Fruit fly (Drosophila melanogaster) whole organism, embryonic: Measurements from ENCODE around the gene ebd1.

Experiments used
- ATbp ChIP-seq: fragments of 200-800 bp; sonication (Bioruptor generic); optimal IDR thresholded peaks from 2 replicates; lab custom pipeline; 2017; ENCODE audit warnings: missing biosample characterization, mild to moderate bottlenecking, missing genetic modification characterization, missing genetic modification reagents
- Antp ChIP-seq: fragments of 200-800 bp; sonication (Bioruptor generic); optimal IDR thresholded peaks from 3 replicates; lab custom pipeline; 2016; ENCODE audit warnings: missing biosample characterization, missing genetic modification characterization
- BtbVII ChIP-seq: fragments of 200-800 bp; sonication (Bioruptor generic); optimal IDR thresholded peaks from 3 replicates; lab custom pipeline; 2017; ENCODE audit warnings: missing biosample characterization, mild to moderate bottlenecking, missing genetic modification characterization
- CG10979 ChIP-seq: fragments of 200-800 bp; sonication (Bioruptor generic); optimal IDR thresholded peaks from 2 replicates; lab custom pipeline; 2018; ENCODE audit warnings: missing biosample characterization, mild to moderate bottlenecking, missing genetic modification characterization, moderate library complexity
- CG14667 ChIP-seq: fragments of 200-800 bp; sonication (Bioruptor generic); IDR thresholded peaks from 2 replicates; pipeline ENCODE4 v1.3.6; 2022; ENCODE audit warnings: missing biosample characterization, missing genetic modification characterization
- CG14710 ChIP-seq: fragments of 200-800 bp; sonication (Bioruptor generic); optimal IDR thresholded peaks from 3 replicates; lab custom pipeline; 2019; ENCODE audit warnings: missing biosample characterization, mild to moderate bottlenecking, missing genetic modification characterization, moderate library complexity
- CG14860 ChIP-seq: fragments of 200-800 bp; sonication (Bioruptor generic); IDR thresholded peaks from 3 replicates; pipeline ENCODE4 v1.3.6; 2022; ENCODE audit warnings: missing biosample characterization, missing genetic modification characterization; ENCODE audit not compliant: partially characterized antibody
- CG1603 ChIP-seq: fragments of 200-800 bp; sonication (Bioruptor generic); optimal IDR thresholded peaks from 2 replicates; lab custom pipeline; 2019; ENCODE audit warnings: missing biosample characterization, mild to moderate bottlenecking, missing genetic modification characterization, moderate library complexity
- CG16815 ChIP-seq: fragments of 200-800 bp; sonication (Bioruptor generic); optimal IDR thresholded peaks from 3 replicates; lab custom pipeline; 2017; ENCODE audit warnings: missing biosample characterization, mild to moderate bottlenecking, missing genetic modification characterization
- CG17328 ChIP-seq: fragments of 200-800 bp; sonication (Bioruptor generic); IDR thresholded peaks from 2 replicates; pipeline ENCODE4 v1.3.6; 2022; ENCODE audit warnings: missing biosample characterization, missing genetic modification characterization
- CG17612 ChIP-seq: fragments of 200-800 bp; sonication (Bioruptor generic); IDR thresholded peaks from 2 replicates; pipeline ENCODE4 v1.3.6; 2022; ENCODE audit warnings: missing biosample characterization, missing genetic modification characterization
- CG30403 ChIP-seq: fragments of 200-800 bp; sonication (Bioruptor generic); optimal IDR thresholded peaks from 3 replicates; lab custom pipeline; 2016; ENCODE audit warnings: missing biosample characterization, missing genetic modification characterization
- CG31224 ChIP-seq: fragments of 200-800 bp; sonication (Bioruptor generic); IDR thresholded peaks from 2 replicates; pipeline ENCODE4 v1.3.6; 2022; ENCODE audit warnings: missing biosample characterization, missing genetic modification characterization
- CG33557 ChIP-seq: fragments of 200-800 bp; sonication (Bioruptor generic); optimal IDR thresholded peaks from 2 replicates; lab custom pipeline; 2019; ENCODE audit warnings: missing biosample characterization, mild to moderate bottlenecking, missing genetic modification characterization, moderate library complexity
- CG34224 ChIP-seq: fragments of 200-800 bp; sonication (Bioruptor generic); IDR thresholded peaks from 3 replicates; pipeline ENCODE4 v1.3.6; 2022; ENCODE audit warnings: missing biosample characterization, missing genetic modification characterization; ENCODE audit not compliant: partially characterized antibody
- CG3847 ChIP-seq: fragments of 200-800 bp; sonication (Bioruptor generic); IDR thresholded peaks from 2 replicates; pipeline ENCODE4 v1.3.6; 2022; ENCODE audit warnings: missing biosample characterization, missing genetic modification characterization
- CG4282 ChIP-seq: fragments of 200-800 bp; sonication (Bioruptor generic); optimal IDR thresholded peaks from 2 replicates; lab custom pipeline; 2016; ENCODE audit warnings: missing biosample characterization, missing genetic modification characterization
- CG5180 ChIP-seq: fragments of 200-800 bp; sonication (Bioruptor generic); optimal IDR thresholded peaks from 3 replicates; lab custom pipeline; 2017; ENCODE audit warnings: missing biosample characterization, missing genetic modification characterization, mild to moderate bottlenecking, moderate library complexity, missing genetic modification reagents
- CG6175 ChIP-seq: fragments of 200-800 bp; sonication (Bioruptor generic); IDR thresholded peaks from 3 replicates; pipeline ENCODE4 v1.3.6; 2022; ENCODE audit warnings: missing biosample characterization, missing genetic modification characterization
- CG7839 ChIP-seq: fragments of 200-800 bp; sonication (Bioruptor generic); optimal IDR thresholded peaks from 3 replicates; lab custom pipeline; 2018; ENCODE audit warnings: missing biosample characterization, mild to moderate bottlenecking, missing genetic modification characterization, moderate library complexity
- CG8359 ChIP-seq: fragments of 200-800 bp; sonication (Bioruptor generic); optimal IDR thresholded peaks from 2 replicates; lab custom pipeline; 2017; ENCODE audit warnings: missing biosample characterization, mild to moderate bottlenecking, missing genetic modification characterization, borderline replicate concordance
- CG9932 ChIP-seq: fragments of 200-800 bp; sonication (Bioruptor generic); IDR thresholded peaks from 2 replicates; pipeline ENCODE4 v1.3.6; 2022; ENCODE audit warnings: missing biosample characterization, missing genetic modification characterization
- CrebB ChIP-seq: fragments of 200-800 bp; sonication (Bioruptor generic); optimal IDR thresholded peaks from 3 replicates; lab custom pipeline; 2018; ENCODE audit warnings: missing biosample characterization, mild to moderate bottlenecking, missing genetic modification characterization
- D ChIP-seq, 2 experiments: fragments of 200-800 bp in 1 of 2; fragments of >200 bp in 1 of 2; sonication (Bioruptor generic) in 1 of 2; optimal IDR thresholded peaks; 2 replicates in 1 of 2; 3 replicates in 1 of 2; lab custom pipeline; 2017; ENCODE audit warnings: mild to moderate bottlenecking in 1 of 2, missing biosample characterization in 1 of 2, missing genetic modification characterization in 1 of 2, missing genetic modification reagents in 1 of 2
- Dek ChIP-seq: fragments of 200-800 bp; sonication (Bioruptor generic); optimal IDR thresholded peaks from 3 replicates; lab custom pipeline; 2019; ENCODE audit warnings: missing biosample characterization, mild to moderate bottlenecking, missing genetic modification characterization, moderate library complexity
- Dll ChIP-seq: fragments of 200-800 bp; sonication (Bioruptor generic); IDR thresholded peaks from 4 replicates; pipeline ENCODE4 v1.3.6; 2022; ENCODE audit warnings: missing biosample characterization, missing genetic modification characterization; ENCODE audit not compliant: partially characterized antibody
- E2f1 ChIP-seq: fragments of 200-800 bp; sonication (Bioruptor generic); IDR thresholded peaks from 2 replicates; pipeline ENCODE4 v1.3.6; 2022; ENCODE audit warnings: missing biosample characterization, missing genetic modification characterization
- Eip74EF ChIP-seq, 2 experiments: fragments of 200-800 bp in 1 of 2; fragments of >200 bp in 1 of 2; sonication (Bioruptor generic) in 1 of 2; optimal IDR thresholded peaks; 2 replicates each; lab custom pipeline; 2017 to 2019; ENCODE audit warnings: missing biosample characterization in 2 of 2, missing genetic modification characterization in 2 of 2, mild to moderate bottlenecking in 1 of 2, moderate library complexity in 1 of 2
- Fer3 ChIP-seq: fragments of 200-800 bp; sonication (Bioruptor generic); optimal IDR thresholded peaks from 2 replicates; lab custom pipeline; 2018; ENCODE audit warnings: missing biosample characterization, mild to moderate bottlenecking, missing genetic modification characterization, moderate library complexity
- Hand ChIP-seq: fragments of 200-800 bp; sonication (Bioruptor generic); optimal IDR thresholded peaks from 2 replicates; lab custom pipeline; 2017; ENCODE audit warnings: mild to moderate bottlenecking, missing biosample characterization, missing genetic modification reagents, missing genetic modification characterization
- Hr39 ChIP-seq: fragments of >200 bp; optimal IDR thresholded peaks from 2 replicates; lab custom pipeline; 2017
- PHDP ChIP-seq: fragments of 200-800 bp; sonication (Bioruptor generic); optimal IDR thresholded peaks from 3 replicates; lab custom pipeline; 2018; ENCODE audit warnings: missing biosample characterization, mild to moderate bottlenecking, missing genetic modification characterization, moderate library complexity
- Rfx ChIP-seq: fragments of 200-800 bp; sonication (Bioruptor generic); IDR thresholded peaks from 2 replicates; pipeline ENCODE4 v1.3.6; 2022; ENCODE audit warnings: missing biosample characterization, missing genetic modification characterization
- Rx ChIP-seq: fragments of 200-800 bp; sonication (Bioruptor generic); IDR thresholded peaks from 2 replicates; pipeline ENCODE4 v1.3.6; 2022; ENCODE audit warnings: missing biosample characterization, missing genetic modification characterization
- Sry-β ChIP-seq: fragments of 200-800 bp; sonication (Bioruptor generic); optimal IDR thresholded peaks from 2 replicates; lab custom pipeline; 2018; ENCODE audit warnings: missing biosample characterization, mild to moderate bottlenecking, missing genetic modification characterization, moderate library complexity
- br ChIP-seq: fragments of >200 bp; optimal IDR thresholded peaks from 2 replicates; lab custom pipeline; 2017
- ci ChIP-seq: fragments of 200-800 bp; sonication (Bioruptor generic); IDR thresholded peaks from 3 replicates; pipeline ENCODE4 v1.3.6; 2022; ENCODE audit warnings: missing biosample characterization, missing genetic modification characterization
- en ChIP-seq: fragments of 200-800 bp; sonication (Bioruptor generic); optimal IDR thresholded peaks from 2 replicates; lab custom pipeline; 2016; ENCODE audit warnings: missing biosample characterization, missing genetic modification characterization
- fu2 ChIP-seq: fragments of 200-800 bp; sonication (Bioruptor generic); optimal IDR thresholded peaks from 2 replicates; lab custom pipeline; 2016; ENCODE audit warnings: missing biosample characterization, missing genetic modification characterization
- gsb ChIP-seq: fragments of 200-800 bp; sonication (Bioruptor generic); IDR thresholded peaks from 2 replicates; pipeline ENCODE4 v1.3.6; 2022; ENCODE audit warnings: missing biosample characterization, missing genetic modification characterization
- ham ChIP-seq: fragments of 200-800 bp; sonication (Bioruptor generic); IDR thresholded peaks from 2 replicates; pipeline ENCODE4 v1.3.6; 2022; ENCODE audit warnings: missing biosample characterization, missing genetic modification characterization
- hb ChIP-seq: fragments of 200-800 bp; sonication (Bioruptor generic); IDR thresholded peaks from 3 replicates; pipeline ENCODE4 v1.3.6; 2022; ENCODE audit warnings: missing biosample characterization, missing genetic modification characterization; ENCODE audit not compliant: partially characterized antibody
- jumu ChIP-seq: fragments of 200-800 bp; sonication (Bioruptor generic); optimal IDR thresholded peaks from 3 replicates; lab custom pipeline; 2016; ENCODE audit warnings: missing biosample characterization, missing genetic modification characterization
- org-1 ChIP-seq: fragments of 200-800 bp; sonication (Bioruptor generic); optimal IDR thresholded peaks from 2 replicates; lab custom pipeline; 2017; ENCODE audit warnings: missing biosample characterization, missing genetic modification characterization
- run ChIP-seq: fragments of 200-800 bp; sonication (Bioruptor generic); optimal IDR thresholded peaks from 3 replicates; lab custom pipeline; 2018; ENCODE audit warnings: missing biosample characterization, mild to moderate bottlenecking, missing genetic modification characterization
- seq ChIP-seq: fragments of 200-800 bp; sonication (Bioruptor generic); IDR thresholded peaks from 2 replicates; pipeline ENCODE4 v1.3.6; 2022; ENCODE audit warnings: missing biosample characterization, missing genetic modification characterization
- sug ChIP-seq: fragments of 200-800 bp; optimal IDR thresholded peaks from 2 replicates; lab custom pipeline; 2019; ENCODE audit warnings: missing biosample characterization, mild to moderate bottlenecking, missing genetic modification characterization, moderate library complexity
- tgo ChIP-seq: fragments of 200-800 bp; sonication (Bioruptor generic); IDR thresholded peaks from 3 replicates; pipeline ENCODE4 v1.3.6; 2022; ENCODE audit warnings: missing biosample characterization, missing genetic modification characterization
- tio ChIP-seq: fragments of 200-800 bp; sonication (Bioruptor generic); optimal IDR thresholded peaks from 2 replicates; lab custom pipeline; 2017; ENCODE audit warnings: missing biosample characterization, missing genetic modification characterization, inconsistent platforms

Gene ebd1

DNA sequence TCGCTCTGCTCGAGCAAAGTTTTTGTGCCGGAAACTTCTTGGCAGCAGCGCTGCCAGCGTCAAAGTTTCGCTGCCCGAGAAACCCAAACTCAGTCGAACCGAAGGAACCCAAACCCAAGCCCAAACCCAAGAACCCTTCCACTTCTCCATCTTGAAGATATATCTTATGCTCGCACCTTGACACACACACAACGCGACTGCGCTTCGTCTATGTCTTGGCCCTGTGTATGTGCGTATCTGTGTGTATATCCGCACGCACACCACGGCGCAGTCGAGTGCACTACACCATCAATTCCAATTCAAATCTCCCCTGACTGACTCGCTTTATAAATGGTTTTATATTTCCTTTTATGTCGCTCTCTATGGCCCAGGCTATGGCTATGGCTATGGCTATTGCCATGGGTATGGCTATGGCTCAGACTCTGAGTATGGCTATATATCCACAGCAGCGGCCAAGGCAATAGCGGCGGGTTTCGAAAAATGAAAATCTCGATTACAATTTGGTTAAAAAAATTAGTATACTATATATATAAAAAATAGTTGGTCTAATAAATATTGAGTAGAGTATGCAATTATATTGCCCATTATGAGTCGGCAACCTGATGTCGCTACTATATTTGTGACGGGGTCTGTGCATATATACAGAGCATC, 11.2 kb upstream of the ebd1 start (continued):
- TF ChIP-seq Dek (tag; lab: Kevin White, UChicago) (peak; percentile 93), PHDP (peak; percentile 96), CG1603 (tag; lab: Kevin White, UChicago) (peak; percentile 80), Dll (GFP tag; lab: Robert Waterston, UW) (no peak), gsb (peak; percentile 92), CrebB (tag; lab: Kevin White, UChicago) (peak; percentile 88), Rx (GFP tag; lab: Robert Waterston, UW) (peak; percentile 93), sug (tag; lab: Kevin White, UChicago) (peak; percentile 78), org-1 (GFP tag; lab: Kevin White, UChicago) (peak; percentile 93), jumu (no peak), ham (GFP tag; lab: Robert Waterston, UW) (peak; percentile 79), BtbVII (GFP tag; lab: Kevin White, UChicago) (peak; percentile 97), ATbp (peak; percentile 94), hb (GFP tag; lab: Robert Waterston, UW) (no peak), CG5180 (GFP tag; lab: Kevin White, UChicago) (peak; percentile 85), CG9932 (GFP tag; lab: Robert Waterston, UW) (peak; percentile 91), D (optimal IDR thresholded peaks at IDR 0.05; lab: Kevin White, UChicago) (no peak), D (GFP tag; optimal IDR thresholded peaks at IDR 0.05; lab: Kevin White, UChicago) (peak; percentile 96), br (lab: Kevin White, UChicago) (no peak), run (tag; lab: Kevin White, UChicago) (peak; percentile 92), Hand (GFP tag; lab: Kevin White, UChicago) (peak; percentile 93), tio (GFP tag; lab: Kevin White, UChicago) (no peak), Rfx (GFP tag; lab: Robert Waterston, UW) (peak; percentile 97), CG6175 (GFP tag; lab: Robert Waterston, UW) (peak; percentile 85), CG30403 (GFP tag; lab: Kevin White, UChicago) (peak; percentile 92), tgo (GFP tag; lab: Robert Waterston, UW) (peak; percentile 96), seq (GFP tag; lab: Robert Waterston, UW) (peak; percentile 95), CG8359 (peak; percentile 91), CG34224 (no peak), CG14860 (GFP tag; lab: Robert Waterston, UW) (no peak), CG17612 (GFP tag; lab: Robert Waterston, UW) (peak; percentile 78), E2f1 (GFP tag; lab: Robert Waterston, UW) (peak; percentile 95), Fer3 (tag; lab: Kevin White, UChicago) (peak; percentile 96), CG14667 (GFP tag; lab: Robert Waterston, UW) (peak; percentile 93), CG31224 (GFP tag; lab: Robert Waterston, UW) (peak; percentile 90), CG14710 (tag; lab: Kevin White, UChicago) (peak; percentile 96), Hr39 (lab: Kevin White, UChicago) (no peak), ci (GFP tag; lab: Robert Waterston, UW) (peak; percentile 98), en (GFP tag; lab: Kevin White, UChicago) (peak; percentile 6), fu2 (no peak), CG3847 (GFP tag; lab: Robert Waterston, UW) (peak; percentile 92), CG10979 (tag; lab: Kevin White, UChicago) (peak; percentile 98), CG4282 (GFP tag; lab: Kevin White, UChicago) (no peak), CG17328 (peak; percentile 97), Eip74EF (GFP tag; optimal IDR thresholded peaks at IDR 0.05; lab: Kevin White, UChicago) (peak in 1 of 2 experiments; percentile 94), Sry-β (GFP tag; lab: Kevin White, UChicago) (peak; percentile 73), CG7839 (tag; lab: Kevin White, UChicago) (peak; percentile 97), CG16815 (peak; percentile 95), Antp (GFP tag; lab: Kevin White, UChicago) (peak; percentile 32), CG33557 (GFP tag; lab: Kevin White, UChicago) (peak; percentile 92)
